Fruit fly (Drosophila melanogaster) whole organism, embryonic: Measurements from ENCODE around the gene Bet3.

ENCODE experiments used
- ATbp ChIP-seq: fragments of 200-800 bp; sonication (Bioruptor generic); optimal IDR thresholded peaks from 2 replicates; lab custom pipeline; 2017; ENCODE audit warnings: missing biosample characterization, mild to moderate bottlenecking, missing genetic modification characterization, missing genetic modification reagents
- CG10543 ChIP-seq: fragments of 200-800 bp; sonication (Bioruptor generic); optimal IDR thresholded peaks from 3 replicates; lab custom pipeline; 2017; ENCODE audit warnings: missing biosample characterization, mild to moderate bottlenecking, missing genetic modification characterization, moderate library complexity
- CG11456 ChIP-seq: fragments of 200-800 bp; sonication (Bioruptor generic); IDR thresholded peaks from 3 replicates; pipeline ENCODE4 v1.3.6; 2022; ENCODE audit warnings: missing biosample characterization, missing genetic modification characterization
- CG11696 ChIP-seq: fragments of 200-800 bp; sonication (Bioruptor generic); IDR thresholded peaks from 2 replicates; pipeline ENCODE4 v1.3.6; 2022; ENCODE audit warnings: missing biosample characterization, missing genetic modification characterization
- CG12155 ChIP-seq: fragments of 200-800 bp; sonication (Bioruptor generic); optimal IDR thresholded peaks from 3 replicates; lab custom pipeline; 2016; ENCODE audit warnings: missing biosample characterization, missing genetic modification characterization
- CG1233 ChIP-seq: fragments of 200-800 bp; sonication (Bioruptor generic); optimal IDR thresholded peaks from 4 replicates; lab custom pipeline; 2018; ENCODE audit warnings: missing biosample characterization, mild to moderate bottlenecking, missing genetic modification characterization
- CG12659 ChIP-seq: fragments of 200-800 bp; sonication (Bioruptor generic); optimal IDR thresholded peaks from 3 replicates; lab custom pipeline; 2017; ENCODE audit warnings: mild to moderate bottlenecking, missing biosample characterization, missing genetic modification reagents, missing genetic modification characterization
- CG12942 ChIP-seq: fragments of 200-800 bp; sonication (Bioruptor generic); optimal IDR thresholded peaks from 3 replicates; lab custom pipeline; 2016; ENCODE audit warnings: missing biosample characterization, missing genetic modification characterization
- CG13296 ChIP-seq: fragments of 200-800 bp; sonication (Bioruptor generic); optimal IDR thresholded peaks from 3 replicates; lab custom pipeline; 2018; ENCODE audit warnings: missing biosample characterization, mild to moderate bottlenecking, missing genetic modification characterization
- CG15011 ChIP-seq: fragments of 200-800 bp; sonication (Bioruptor generic); optimal IDR thresholded peaks from 3 replicates; lab custom pipeline; 2018; ENCODE audit warnings: missing biosample characterization, mild to moderate bottlenecking, missing genetic modification characterization
- CG15073 ChIP-seq: fragments of 200-800 bp; sonication (Bioruptor generic); optimal IDR thresholded peaks from 2 replicates; lab custom pipeline; 2016; ENCODE audit warnings: missing biosample characterization, missing genetic modification characterization
- CG15514 ChIP-seq: fragments of 200-800 bp; sonication (Bioruptor generic); optimal IDR thresholded peaks from 3 replicates; lab custom pipeline; 2017; ENCODE audit warnings: missing biosample characterization, missing genetic modification characterization, mild to moderate bottlenecking, moderate library complexity, missing genetic modification reagents
- CG15601 ChIP-seq: fragments of 200-800 bp; sonication (Bioruptor generic); optimal IDR thresholded peaks from 3 replicates; lab custom pipeline; 2019; ENCODE audit warnings: missing biosample characterization, mild to moderate bottlenecking, missing genetic modification characterization, moderate library complexity
- CG17359 ChIP-seq: fragments of 200-800 bp; sonication (Bioruptor generic); optimal IDR thresholded peaks from 3 replicates; lab custom pipeline; 2018; ENCODE audit warnings: missing biosample characterization, mild to moderate bottlenecking, missing genetic modification characterization, moderate library complexity
- CG17612 ChIP-seq: fragments of 200-800 bp; sonication (Bioruptor generic); IDR thresholded peaks from 2 replicates; pipeline ENCODE4 v1.3.6; 2022; ENCODE audit warnings: missing biosample characterization, missing genetic modification characterization
- CG2129 ChIP-seq: fragments of 200-800 bp; sonication (Bioruptor generic); IDR thresholded peaks from 2 replicates; pipeline ENCODE4 v1.3.6; 2022; ENCODE audit warnings: missing biosample characterization, missing genetic modification characterization; ENCODE audit not compliant: partially characterized antibody
- CG2678 ChIP-seq: fragments of 200-800 bp; sonication (Bioruptor generic); optimal IDR thresholded peaks from 3 replicates; lab custom pipeline; 2019; ENCODE audit warnings: missing biosample characterization, mild to moderate bottlenecking, missing genetic modification characterization, moderate library complexity
- CG32772 ChIP-seq: fragments of 200-800 bp; sonication (Bioruptor generic); IDR thresholded peaks from 2 replicates; pipeline ENCODE4 v1.3.6; 2022; ENCODE audit warnings: missing biosample characterization, missing genetic modification characterization
- CG5953 ChIP-seq: fragments of 200-800 bp; sonication (Bioruptor generic); IDR thresholded peaks from 2 replicates; pipeline ENCODE4 v1.3.6; 2022; ENCODE audit warnings: missing biosample characterization, missing genetic modification characterization
- CG7271 ChIP-seq: fragments of 200-800 bp; sonication (Bioruptor generic); optimal IDR thresholded peaks from 2 replicates; lab custom pipeline; 2018; ENCODE audit warnings: missing biosample characterization, mild to moderate bottlenecking, missing genetic modification characterization, moderate library complexity
- CG9609 ChIP-seq: fragments of 200-800 bp; sonication (Bioruptor generic); optimal IDR thresholded peaks from 3 replicates; lab custom pipeline; 2016; ENCODE audit warnings: missing biosample characterization, missing genetic modification characterization
- Dll ChIP-seq: fragments of 200-800 bp; sonication (Bioruptor generic); IDR thresholded peaks from 4 replicates; pipeline ENCODE4 v1.3.6; 2022; ENCODE audit warnings: missing biosample characterization, missing genetic modification characterization; ENCODE audit not compliant: partially characterized antibody
- E2f2 ChIP-seq: fragments of 200-800 bp; sonication (Bioruptor generic); IDR thresholded peaks from 2 replicates; pipeline ENCODE4 v1.3.6; 2022; ENCODE audit warnings: missing biosample characterization, missing genetic modification characterization
- H2.0 ChIP-seq: fragments of 200-800 bp; sonication (Bioruptor generic); IDR thresholded peaks from 2 replicates; pipeline ENCODE4 v1.3.6; 2022; ENCODE audit warnings: missing biosample characterization, missing genetic modification characterization
- Hsf ChIP-seq: fragments of 200-800 bp; sonication (Bioruptor generic); optimal IDR thresholded peaks from 3 replicates; lab custom pipeline; 2016; ENCODE audit warnings: missing biosample characterization, missing genetic modification characterization
- NC2α ChIP-seq: fragments of 200-800 bp; sonication (Bioruptor generic); optimal IDR thresholded peaks from 2 replicates; lab custom pipeline; 2016; ENCODE audit warnings: missing biosample characterization, missing genetic modification characterization
- NfI ChIP-seq: fragments of 200-800 bp; sonication (Bioruptor generic); optimal IDR thresholded peaks from 3 replicates; lab custom pipeline; 2018; ENCODE audit warnings: missing biosample characterization, mild to moderate bottlenecking, missing genetic modification characterization, moderate library complexity
- Side ChIP-seq: fragments of 200-800 bp; sonication (Bioruptor generic); optimal IDR thresholded peaks from 2 replicates; lab custom pipeline; 2016; ENCODE audit warnings: missing biosample characterization, missing genetic modification characterization
- Sin3A ChIP-seq: fragments of >200 bp; optimal IDR thresholded peaks from 2 replicates; lab custom pipeline; 2018
- Ssrp ChIP-seq: fragments of 200-800 bp; sonication (Bioruptor generic); optimal IDR thresholded peaks from 2 replicates; lab custom pipeline; 2018; ENCODE audit warnings: missing biosample characterization, mild to moderate bottlenecking, missing genetic modification characterization, moderate library complexity
- bowl ChIP-seq: fragments of 200-800 bp; sonication (Bioruptor generic); IDR thresholded peaks from 2 replicates; pipeline ENCODE4 v1.3.6; 2022; ENCODE audit warnings: missing biosample characterization, missing genetic modification characterization
- bsh ChIP-seq, 2 experiments: fragments of 200-800 bp; sonication (Bioruptor generic); optimal IDR thresholded peaks; 2 replicates each; lab custom pipeline; 2017 to 2018; ENCODE audit warnings: mild to moderate bottlenecking in 2 of 2, missing biosample characterization in 2 of 2, missing genetic modification characterization in 2 of 2, moderate library complexity in 1 of 2
- dpn ChIP-seq, 2 experiments: fragments of 200-800 bp; sonication (Bioruptor generic); optimal IDR thresholded peaks; 3 replicates each; lab custom pipeline; 2016; ENCODE audit warnings: missing biosample characterization in 2 of 2, missing genetic modification characterization in 2 of 2
- eve ChIP-seq, 2 experiments: fragments of >200 bp; optimal IDR thresholded peaks; 2 replicates each; lab custom pipeline; 2017; ENCODE audit warnings: missing biosample characterization in 2 of 2, missing genetic modification characterization in 2 of 2
- gcm2 ChIP-seq: fragments of 200-800 bp; sonication (Bioruptor generic); optimal IDR thresholded peaks from 2 replicates; lab custom pipeline; 2016; ENCODE audit warnings: missing biosample characterization, missing genetic modification characterization
- gem ChIP-seq: fragments of 200-800 bp; sonication (Bioruptor generic); optimal IDR thresholded peaks from 2 replicates; lab custom pipeline; 2019; ENCODE audit warnings: missing biosample characterization, mild to moderate bottlenecking, missing genetic modification characterization, moderate library complexity
- grau ChIP-seq: fragments of 200-800 bp; optimal IDR thresholded peaks from 3 replicates; lab custom pipeline; 2019; ENCODE audit warnings: missing biosample characterization, mild to moderate bottlenecking, missing genetic modification characterization, moderate library complexity
- h ChIP-seq: fragments of >200 bp; optimal IDR thresholded peaks from 2 replicates; lab custom pipeline; 2017
- hb ChIP-seq: fragments of 200-800 bp; sonication (Bioruptor generic); IDR thresholded peaks from 3 replicates; pipeline ENCODE4 v1.3.6; 2022; ENCODE audit warnings: missing biosample characterization, missing genetic modification characterization; ENCODE audit not compliant: partially characterized antibody
- her ChIP-seq: fragments of 200-800 bp; sonication (Bioruptor generic); optimal IDR thresholded peaks from 2 replicates; lab custom pipeline; 2016; ENCODE audit warnings: missing biosample characterization, missing genetic modification characterization
- mirr ChIP-seq: fragments of 200-800 bp; sonication (Bioruptor generic); optimal IDR thresholded peaks from 3 replicates; lab custom pipeline; 2018; ENCODE audit warnings: missing biosample characterization, mild to moderate bottlenecking, missing genetic modification characterization
- mld ChIP-seq: fragments of 200-800 bp; sonication (Bioruptor generic); IDR thresholded peaks from 3 replicates; pipeline ENCODE4 v1.3.6; 2022; ENCODE audit warnings: missing biosample characterization, missing genetic modification characterization; ENCODE audit not compliant: partially characterized antibody
- nerfin-1 ChIP-seq: fragments of 200-800 bp; sonication (Bioruptor generic); optimal IDR thresholded peaks from 3 replicates; lab custom pipeline; 2019; ENCODE audit warnings: missing biosample characterization, mild to moderate bottlenecking, missing genetic modification characterization, moderate library complexity
- nerfin-2 ChIP-seq: fragments of 200-800 bp; sonication (Bioruptor generic); IDR thresholded peaks from 2 replicates; pipeline ENCODE4 v1.3.6; 2022; ENCODE audit warnings: missing biosample characterization, missing genetic modification characterization; ENCODE audit not compliant: partially characterized antibody
- sob ChIP-seq: fragments of 200-800 bp; sonication (Bioruptor generic); IDR thresholded peaks from 2 replicates; pipeline ENCODE4 v1.3.6; 2022; ENCODE audit warnings: missing biosample characterization, missing genetic modification characterization
- stc ChIP-seq: fragments of 200-800 bp; sonication (Bioruptor generic); IDR thresholded peaks from 2 replicates; pipeline ENCODE4 v1.3.6; 2022; ENCODE audit warnings: missing biosample characterization, missing genetic modification characterization
- trh ChIP-seq: fragments of 200-800 bp; sonication (Bioruptor generic); optimal IDR thresholded peaks from 2 replicates; lab custom pipeline; 2016; ENCODE audit warnings: missing biosample characterization, missing genetic modification characterization
- wek ChIP-seq: fragments of 200-800 bp; sonication (Bioruptor generic); optimal IDR thresholded peaks from 3 replicates; lab custom pipeline; 2018; ENCODE audit warnings: missing biosample characterization, mild to moderate bottlenecking, missing genetic modification characterization, moderate library complexity
- wor ChIP-seq: fragments of 200-800 bp; sonication (Bioruptor generic); IDR thresholded peaks from 2 replicates; pipeline ENCODE4 v1.3.6; 2022; ENCODE audit warnings: missing biosample characterization, missing genetic modification characterization
- zf30C ChIP-seq: fragments of 200-800 bp; sonication (Bioruptor generic); optimal IDR thresholded peaks from 3 replicates; lab custom pipeline; 2018; ENCODE audit warnings: missing biosample characterization, mild to moderate bottlenecking, missing genetic modification characterization

The Bet3 gene

dm6 chr3L:9468261-9468890 lies 26.3 kb upstream of the Bet3 start (continued):
- TF ChIP-seq CG15514 (GFP tag; lab: Kevin White, UChicago) (peak; percentile 3), grau (tag; lab: Kevin White, UChicago) (peak; percentile 34), CG15011 (GFP tag; lab: Kevin White, UChicago) (peak; percentile 14), mld (no peak), Dll (no peak), CG17612 (GFP tag; lab: Robert Waterston, UW) (no peak), sob (no peak; the same call in 1 of the 2 replicates), CG12155 (GFP tag; lab: Kevin White, UChicago) (no peak), CG10543 (GFP tag; lab: Kevin White, UChicago) (no peak), nerfin-2 (GFP tag; lab: Robert Waterston, UW) (no peak), trh (GFP tag; lab: Kevin White, UChicago) (no peak), E2f2 (GFP tag; lab: Robert Waterston, UW) (no peak), wor (GFP tag; lab: Robert Waterston, UW) (no peak), CG12942 (no peak), mirr (GFP tag; lab: Kevin White, UChicago) (no peak), gcm2 (GFP tag; lab: Kevin White, UChicago) (no peak), h (lab: Kevin White, UChicago) (no peak), CG17359 (tag; lab: Kevin White, UChicago) (peak; percentile 16), wek (GFP tag; lab: Kevin White, UChicago) (no peak), CG15073 (GFP tag; lab: Kevin White, UChicago) (no peak), bsh (GFP tag; optimal IDR thresholded peaks at IDR 0.05; lab: Kevin White, UChicago) (peak in 1 of 2 experiments; percentile 32), CG32772 (GFP tag; lab: Robert Waterston, UW) (no peak), eve (GFP tag; optimal IDR thresholded peaks at IDR 0.05; lab: Kevin White, UChicago) (no peak), CG2678 (tag; lab: Kevin White, UChicago) (peak; percentile 73), CG7271 (no peak), Side (no peak), stc (GFP tag; lab: Robert Waterston, UW) (no peak), Hsf (GFP tag; lab: Kevin White, UChicago) (peak; percentile 37), gem (tag; lab: Kevin White, UChicago) (peak; percentile 58), ATbp (GFP tag; lab: Kevin White, UChicago) (peak; percentile 7), H2.0 (GFP tag; lab: Robert Waterston, UW) (no peak), her (GFP tag; lab: Kevin White, UChicago) (no peak), CG9609 (GFP tag; lab: Kevin White, UChicago) (peak; percentile 11), CG11456 (no peak), CG15601 (no peak), CG12659 (GFP tag; lab: Kevin White, UChicago) (peak; percentile 17), hb (GFP tag; lab: Robert Waterston, UW) (0 out of 3 replicates have a peak, but pooled peaks have one; percentile 33), CG1233 (GFP tag; lab: Kevin White, UChicago) (no peak), NC2α (GFP tag; lab: Kevin White, UChicago) (no peak), nerfin-1 (tag; lab: Kevin White, UChicago) (no peak), dpn (GFP tag; optimal IDR thresholded peaks at IDR 0.05; lab: Kevin White, UChicago) (peak; percentile 16 to 33), Sin3A (lab: Kevin White, UChicago) (no peak), CG5953 (GFP tag; lab: Robert Waterston, UW) (no peak), Ssrp (tag; lab: Kevin White, UChicago) (peak; percentile 34), CG13296 (GFP tag; lab: Kevin White, UChicago) (no peak), NfI (GFP tag; lab: Kevin White, UChicago) (peak; percentile 7), CG2129 (GFP tag; lab: Robert Waterston, UW) (no peak), bowl (GFP tag; lab: Robert Waterston, UW) (no peak), CG11696 (no peak), zf30C (GFP tag; lab: Kevin White, UChicago) (no peak)
